Fruit fly (Drosophila melanogaster): ENCODE results near the gene brk.

The brk gene

DNA sequence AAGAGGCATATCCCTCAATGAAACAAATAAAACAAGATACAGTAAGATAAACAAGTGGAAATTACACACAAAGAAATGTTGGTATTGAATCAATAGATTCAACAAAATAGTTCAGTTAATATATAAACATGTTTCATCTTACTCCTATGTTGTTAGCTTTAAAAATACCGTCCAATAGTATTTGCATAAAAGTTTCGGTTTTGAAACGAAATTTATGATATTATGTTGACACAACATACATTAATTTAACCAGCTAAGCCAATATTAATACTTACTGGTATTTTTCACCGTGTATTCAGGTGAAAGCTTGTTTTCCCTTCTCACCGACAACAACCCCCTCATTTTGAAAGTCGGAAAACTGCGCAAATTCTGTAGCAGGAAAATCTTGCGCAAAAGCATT is 30.8 kb downstream of the brk start (continued):
- peak; percentile 62 for TF ChIP-seq bab2 (GFP tag; optimal IDR thresholded peaks at IDR 0.05)
- peak; percentile 41 for TF ChIP-seq Dek (tag; optimal IDR thresholded peaks at IDR 0.05)
- peak; percentile 37; the same call in 1 of the 2 replicates for TF ChIP-seq CG1024 (GFP tag; IDR thresholded peaks at IDR 0.05)
- peak; percentile 49 for TF ChIP-seq NfI (GFP tag; optimal IDR thresholded peaks at IDR 0.05)
- peak; percentile 57 for TF ChIP-seq CG9932 (GFP tag; IDR thresholded peaks at IDR 0.05)
- TF ChIP-seq salm (tag; optimal IDR thresholded peaks at IDR 0.05): peak; percentile 57
- TF ChIP-seq schlank (tag; optimal IDR thresholded peaks at IDR 0.05): peak; percentile 33
- peak; percentile 73; the same call in 2 of the 3 replicates for TF ChIP-seq CG17361 (GFP tag; IDR thresholded peaks at IDR 0.05)
- no peak for TF ChIP-seq toy (GFP tag; IDR thresholded peaks at IDR 0.05)
- no peak for TF ChIP-seq CG4730 (GFP tag; IDR thresholded peaks at IDR 0.05)
- TF ChIP-seq Six4 (GFP tag; optimal IDR thresholded peaks at IDR 0.05): peak; percentile 28
- peak; percentile 6 for TF ChIP-seq Sry-δ (GFP tag; optimal IDR thresholded peaks at IDR 0.05)
- no peak for TF ChIP-seq pita (GFP tag; optimal IDR thresholded peaks at IDR 0.05)
- peak; percentile 77 for TF ChIP-seq dmrt99B (tag; optimal IDR thresholded peaks at IDR 0.05)
- peak; percentile 56 for TF ChIP-seq fd3F (GFP tag; optimal IDR thresholded peaks at IDR 0.05)
- no peak for TF ChIP-seq ac (GFP tag; optimal IDR thresholded peaks at IDR 0.05)
- no peak for TF ChIP-seq H2.0 (GFP tag; IDR thresholded peaks at IDR 0.05)
- no peak for TF ChIP-seq usp (GFP tag; optimal IDR thresholded peaks at IDR 0.05)
- TF ChIP-seq CG8924 (tag; optimal IDR thresholded peaks at IDR 0.05): peak; percentile 60
- no peak for TF ChIP-seq gsb (GFP tag; IDR thresholded peaks at IDR 0.05)
- no peak for TF ChIP-seq CG11696 (GFP tag; IDR thresholded peaks at IDR 0.05)
- no peak for TF ChIP-seq CG4282 (GFP tag; optimal IDR thresholded peaks at IDR 0.05)
- peak; percentile 49 for TF ChIP-seq CG9817 (tag; optimal IDR thresholded peaks at IDR 0.05)
- TF ChIP-seq hb (GFP tag; IDR thresholded peaks at IDR 0.05; ENCODE audit: partially characterized antibody): no peak
- peak; percentile 65 for TF ChIP-seq wek (GFP tag; optimal IDR thresholded peaks at IDR 0.05)
- TF ChIP-seq luna (GFP tag; optimal IDR thresholded peaks at IDR 0.05): peak; percentile 26
- peak; percentile 47 for TF ChIP-seq NK7.1 (GFP tag; optimal IDR thresholded peaks at IDR 0.05)
- peak; percentile 70 for TF ChIP-seq Blimp-1 (GFP tag; optimal IDR thresholded peaks at IDR 0.05)
- no peak for TF ChIP-seq E2f1 (GFP tag; IDR thresholded peaks at IDR 0.05)
- TF ChIP-seq ap (GFP tag; IDR thresholded peaks at IDR 0.05): no peak
- no peak for TF ChIP-seq Poxn (GFP tag; IDR thresholded peaks at IDR 0.05)
- TF ChIP-seq gem (tag; optimal IDR thresholded peaks at IDR 0.05): peak; percentile 84
- no peak for TF ChIP-seq Stat92E (GFP tag; optimal IDR thresholded peaks at IDR 0.05)
- TF ChIP-seq tll (GFP tag; optimal IDR thresholded peaks at IDR 0.05): no peak
- peak; percentile 48 for TF ChIP-seq CG17829 (tag; optimal IDR thresholded peaks at IDR 0.05)
- peak; percentile 81 for TF ChIP-seq ATbp (GFP tag; optimal IDR thresholded peaks at IDR 0.05)
- TF ChIP-seq Bteb2 (GFP tag; optimal IDR thresholded peaks at IDR 0.05): peak; percentile 44
- TF ChIP-seq GATAe (GFP tag; conservative IDR thresholded peaks at IDR 0.05): no peak
- peak; percentile 55 for TF ChIP-seq Asciz (GFP tag; optimal IDR thresholded peaks at IDR 0.05)
- no peak for TF ChIP-seq br (optimal IDR thresholded peaks at IDR 0.05)
- TF ChIP-seq CG15073 (GFP tag; optimal IDR thresholded peaks at IDR 0.05): no peak
- peak; percentile 68 for TF ChIP-seq CG12391 (tag; optimal IDR thresholded peaks at IDR 0.05)
- TF ChIP-seq sug (tag; optimal IDR thresholded peaks at IDR 0.05): peak; percentile 42
- peak; percentile 36 for TF ChIP-seq CG7987 (GFP tag; optimal IDR thresholded peaks at IDR 0.05)
- TF ChIP-seq nerfin-1 (tag; optimal IDR thresholded peaks at IDR 0.05): peak; percentile 62
- peak; percentile 74 for TF ChIP-seq CG2120 (GFP tag; optimal IDR thresholded peaks at IDR 0.05)
- TF ChIP-seq CG11456 (GFP tag; IDR thresholded peaks at IDR 0.05): 0 out of 3 replicates have a peak, but pooled peaks have one; percentile 58
- TF ChIP-seq HLH4C (GFP tag; IDR thresholded peaks at IDR 0.05; ENCODE audit: partially characterized antibody): no peak
- no peak for TF ChIP-seq sens-2 (GFP tag; IDR thresholded peaks at IDR 0.05)
- TF ChIP-seq da (GFP tag; optimal IDR thresholded peaks at IDR 0.05): no peak
- no peak for TF ChIP-seq CG30431 (GFP tag; optimal IDR thresholded peaks at IDR 0.05)
